Worm (Caenorhabditis elegans) whole organism, young adult: ENCODE measurements around the gene H42K12.3.
A peak's percentile ranks its signal among the peaks of the same experiment; 100 is the strongest.

ENCODE experiments used
- ama-1 ChIP-seq, 3 experiments: fragments of 150-350 bp in 1 of 3; sonication (generic microtip) in 2 of 3; optimal IDR thresholded peaks; 2 replicates each; lab custom pipeline; 2014 to 2018; ENCODE audit warnings: missing biosample characterization in 2 of 3, missing genetic modification characterization in 2 of 3, missing genetic modification reagents in 2 of 3
- ceh-100 ChIP-seq: fragments of 200-800 bp; sonication (Bioruptor generic); IDR thresholded peaks from 2 replicates; pipeline ENCODE4 v1.3.6; 2022; ENCODE audit warnings: missing genetic modification reagents, missing genetic modification characterization, missing compliant biosample characterization
- die-1 ChIP-seq: sonication (generic microtip); optimal IDR thresholded peaks from 2 replicates; lab custom pipeline; 2016; ENCODE audit warnings: missing genotype, mild to moderate bottlenecking, missing genetic modification characterization, missing compliant biosample characterization
- ekl-4 ChIP-seq: fragments of 200-800 bp; sonication (Bioruptor generic); IDR thresholded peaks from 2 replicates; pipeline ENCODE4 v1.3.6; 2022; ENCODE audit warnings: missing genetic modification reagents, missing genetic modification characterization, missing compliant biosample characterization
- hlh-12 ChIP-seq: sonication (generic microtip); optimal IDR thresholded peaks from 2 replicates; lab custom pipeline; 2016; ENCODE audit warnings: missing genetic modification characterization, missing compliant biosample characterization
- hlh-26 ChIP-seq: fragments of 200-800 bp; sonication (Bioruptor generic); conservative IDR thresholded peaks from 2 replicates; pipeline ENCODE4 v1.3.6; 2022; ENCODE audit warnings: missing genetic modification reagents, missing genetic modification characterization, missing compliant biosample characterization
- lin-35 ChIP-seq, 3 experiments: fragments of 150-350 bp in 2 of 3; sonication (generic microtip) in 1 of 3; optimal IDR thresholded peaks; 2 replicates each; lab custom pipeline; 2014 to 2018; ENCODE audit warnings: missing biosample characterization in 3 of 3, missing genetic modification characterization in 3 of 3, missing genetic modification reagents in 3 of 3
- mel-28 ChIP-seq: sonication (generic microtip); optimal IDR thresholded peaks from 2 replicates; lab custom pipeline; 2016; ENCODE audit warnings: borderline replicate concordance, mild to moderate bottlenecking, missing genetic modification characterization, missing compliant biosample characterization
- mes-4 ChIP-seq: sonication (generic microtip); optimal IDR thresholded peaks from 2 replicates; lab custom pipeline; 2016; ENCODE audit warnings: missing genotype, missing genetic modification characterization, missing compliant biosample characterization
- nfya-1 ChIP-seq: sonication (generic microtip); optimal IDR thresholded peaks from 2 replicates; lab custom pipeline; 2017; ENCODE audit warnings: antibody characterized with exemption, missing compliant biosample characterization, missing genetic modification characterization, borderline replicate concordance; ENCODE audit not compliant: insufficient read depth
- sdz-38 ChIP-seq: sonication (generic microtip); optimal IDR thresholded peaks from 2 replicates; lab custom pipeline; 2016; ENCODE audit warnings: missing genotype, missing genetic modification characterization, missing compliant biosample characterization
- sea-2 ChIP-seq: fragments of 200-800 bp; sonication (Bioruptor generic); IDR thresholded peaks from 2 replicates; pipeline ENCODE4 v1.3.6; 2022; ENCODE audit warnings: missing genetic modification characterization, missing compliant biosample characterization
- unc-62 ChIP-seq: fragments of 150-350 bp; optimal IDR thresholded peaks from 2 replicates; lab custom pipeline; 2014; ENCODE audit warnings: missing biosample characterization, missing genetic modification reagents, missing genetic modification characterization
- zim-3 ChIP-seq: sonication (generic microtip); optimal IDR thresholded peaks from 2 replicates; lab custom pipeline; 2017; ENCODE audit warnings: mild to moderate bottlenecking, missing genetic modification characterization, moderate library complexity, missing compliant biosample characterization

- TF ChIP-seq die-1 (tag; lab: Kevin White, UChicago): no peak
- TF ChIP-seq sdz-38: no peak
- peak; percentile 79 for TF ChIP-seq unc-62
- TF ChIP-seq ceh-100 (GFP tag; lab: Robert Waterston, UW): no peak
- TF ChIP-seq ama-1 (optimal IDR thresholded peaks at IDR 0.05; lab: Kevin White, UChicago): no peak
- no peak for TF ChIP-seq ama-1 (GFP tag; optimal IDR thresholded peaks at IDR 0.05; lab: Kevin White, UChicago)
- TF ChIP-seq ekl-4 (GFP tag; lab: Robert Waterston, UW): no peak
- TF ChIP-seq mel-28 (tag; lab: Kevin White, UChicago): no peak
- no peak for TF ChIP-seq hlh-26 (GFP tag; lab: Robert Waterston, UW)
- no peak for TF ChIP-seq mes-4 (tag; lab: Kevin White, UChicago)
- TF ChIP-seq zim-3 (tag; lab: Kevin White, UChicago): no peak
- TF ChIP-seq nfya-1: no peak
- no peak for TF ChIP-seq hlh-12 (tag; lab: Kevin White, UChicago)
- TF ChIP-seq sea-2: no peak
- no peak for TF ChIP-seq lin-35 (GFP tag; optimal IDR thresholded peaks at IDR 0.05; lab: Kevin White, UChicago)
These were observed 38.7 kb upstream of the H42K12.3 start, which contains the start of gene C52B11.5 for ce11 chrX:1272539-1272938.
